Worm (Caenorhabditis elegans) whole organism, L1 larva: ENCODE measurements around the gene nhr-30.

Source experiments
- C16A3.4 ChIP-seq: fragments of 150-350 bp; optimal IDR thresholded peaks from 2 replicates; lab custom pipeline; 2014; ENCODE audit warnings: missing biosample characterization, missing genetic modification characterization
- F16B12.6 ChIP-seq: fragments of 150-350 bp; optimal IDR thresholded peaks from 2 replicates; lab custom pipeline; 2014; ENCODE audit warnings: missing biosample characterization, missing genetic modification characterization
- aha-1 ChIP-seq: fragments of 150-350 bp; optimal IDR thresholded peaks from 2 replicates; lab custom pipeline; 2014; ENCODE audit warnings: missing biosample characterization, missing genetic modification characterization
- alr-1 ChIP-seq: fragments of 200-800 bp; sonication (Bioruptor generic); optimal IDR thresholded peaks from 2 replicates; lab custom pipeline; 2018; ENCODE audit warnings: borderline replicate concordance, mild to moderate bottlenecking, missing genetic modification characterization, missing compliant biosample characterization
- ceh-63 ChIP-seq: fragments of 200-800 bp; sonication (Bioruptor generic); optimal IDR thresholded peaks from 2 replicates; lab custom pipeline; 2018; ENCODE audit warnings: mild to moderate bottlenecking, missing genetic modification characterization, missing compliant biosample characterization
- ceh-8 ChIP-seq: fragments of 200-800 bp; sonication (Bioruptor generic); optimal IDR thresholded peaks from 2 replicates; lab custom pipeline; 2018; ENCODE audit warnings: mild to moderate bottlenecking, missing genetic modification characterization, moderate library complexity, missing compliant biosample characterization
- ceh-82 ChIP-seq, 3 experiments: fragments of 150-350 bp in 1 of 3; sonication (generic microtip) in 2 of 3; optimal IDR thresholded peaks; 2 replicates each; lab custom pipeline; 2014 to 2017; ENCODE audit warnings: missing biosample characterization in 3 of 3, missing genetic modification characterization in 3 of 3
- ceh-90 ChIP-seq: sonication (generic microtip); optimal IDR thresholded peaks from 2 replicates; lab custom pipeline; 2016; ENCODE audit warnings: missing genetic modification characterization, missing compliant biosample characterization
- efl-3 ChIP-seq: fragments of 200-800 bp; sonication (Bioruptor generic); optimal IDR thresholded peaks from 2 replicates; lab custom pipeline; 2018; ENCODE audit warnings: mild to moderate bottlenecking, missing genetic modification characterization, missing compliant biosample characterization
- egl-27 ChIP-seq, 2 experiments: fragments of 150-350 bp in 1 of 2; sonication (generic microtip); optimal IDR thresholded peaks; 3 replicates each; lab custom pipeline; 2017 to 2018; ENCODE audit warnings: missing biosample characterization in 2 of 2, missing genetic modification characterization in 2 of 2, missing genetic modification reagents in 2 of 2
- elt-2 ChIP-seq: sonication (generic microtip); optimal IDR thresholded peaks from 2 replicates; lab custom pipeline; 2016; ENCODE audit warnings: missing genetic modification characterization, mild to moderate bottlenecking, inconsistent platforms, missing compliant biosample characterization, missing genetic modification reagents
- elt-3 ChIP-seq, 6 experiments: fragments of 150-350 bp in 1 of 6; sonication (generic microtip); optimal IDR thresholded peaks; 2 replicates each; lab custom pipeline; 2017 to 2018; ENCODE audit warnings: missing biosample characterization in 6 of 6, missing genetic modification characterization in 6 of 6, inconsistent platforms in 1 of 6
- fkh-10 ChIP-seq: sonication (generic microtip); optimal IDR thresholded peaks from 2 replicates; lab custom pipeline; 2017; ENCODE audit warnings: missing biosample characterization, missing genetic modification reagents, missing genetic modification characterization
- fos-1 ChIP-seq: fragments of 150-350 bp; optimal IDR thresholded peaks from 2 replicates; lab custom pipeline; 2014; ENCODE audit warnings: missing biosample characterization, missing genetic modification characterization
- grh-1 ChIP-seq: fragments of 200-800 bp; sonication (Bioruptor generic); IDR thresholded peaks from 2 replicates; pipeline ENCODE4 v1.3.6; 2022; ENCODE audit warnings: missing genetic modification reagents, missing genetic modification characterization, missing compliant biosample characterization
- hlh-17 ChIP-seq: fragments of 200-800 bp; sonication (Bioruptor generic); optimal IDR thresholded peaks from 2 replicates; lab custom pipeline; 2018; ENCODE audit warnings: missing genetic modification characterization, mild to moderate bottlenecking, missing compliant biosample characterization, moderate library complexity, borderline replicate concordance
- hpl-2 ChIP-seq: fragments of 150-350 bp; optimal IDR thresholded peaks from 2 replicates; lab custom pipeline; 2014; ENCODE audit warnings: missing biosample characterization, missing genetic modification reagents, missing genetic modification characterization
- isw-1 ChIP-seq: fragments of 200-800 bp; sonication (Bioruptor generic); IDR thresholded peaks from 2 replicates; pipeline ENCODE4 v1.3.6; 2022; ENCODE audit warnings: missing genetic modification characterization, missing compliant biosample characterization
- jun-1 ChIP-seq: fragments of 150-350 bp; optimal IDR thresholded peaks from 2 replicates; lab custom pipeline; 2014; ENCODE audit warnings: missing biosample characterization, missing genetic modification reagents, missing genetic modification characterization
- lin-13 ChIP-seq: fragments of 150-350 bp; optimal IDR thresholded peaks from 2 replicates; lab custom pipeline; 2014; ENCODE audit warnings: missing biosample characterization, missing genetic modification reagents, missing genetic modification characterization
- lin-14 ChIP-seq: fragments of 200-800 bp; sonication (Bioruptor generic); optimal IDR thresholded peaks from 2 replicates; lab custom pipeline; 2018; ENCODE audit warnings: mild to moderate bottlenecking, missing genetic modification characterization, moderate library complexity, missing compliant biosample characterization
- lin-35 ChIP-seq, 2 experiments: fragments of 150-350 bp; optimal IDR thresholded peaks; 2 replicates each; lab custom pipeline; 2014; ENCODE audit warnings: missing biosample characterization in 2 of 2, missing genetic modification characterization in 2 of 2, missing genetic modification reagents in 2 of 2
- lin-39 ChIP-seq: fragments of 150-350 bp; optimal IDR thresholded peaks from 2 replicates; lab custom pipeline; 2014; ENCODE audit warnings: missing biosample characterization, missing genetic modification reagents, missing genetic modification characterization
- lsy-2 ChIP-seq, 2 experiments: fragments of 150-350 bp; optimal IDR thresholded peaks; 2 replicates each; lab custom pipeline; 2014; ENCODE audit warnings: missing biosample characterization in 2 of 2, missing genetic modification characterization in 2 of 2
- mab-9 ChIP-seq: fragments of 200-800 bp; sonication (Bioruptor generic); IDR thresholded peaks from 2 replicates; pipeline ENCODE4 v1.3.6; 2022; ENCODE audit warnings: missing genetic modification reagents, missing genetic modification characterization, missing compliant biosample characterization
- mep-1 ChIP-seq: fragments of 150-350 bp; optimal IDR thresholded peaks from 2 replicates; lab custom pipeline; 2014; ENCODE audit warnings: missing biosample characterization, missing genetic modification characterization
- nhr-12 ChIP-seq: sonication (generic microtip); optimal IDR thresholded peaks from 2 replicates; lab custom pipeline; 2017; ENCODE audit warnings: missing biosample characterization, missing genetic modification characterization
- nhr-19 ChIP-seq: fragments of 200-800 bp; sonication (Bioruptor generic); conservative IDR thresholded peaks from 2 replicates; pipeline ENCODE4 v1.3.6; 2022; ENCODE audit warnings: missing genetic modification characterization, missing compliant biosample characterization
- nhr-28 ChIP-seq: fragments of 150-350 bp; optimal IDR thresholded peaks from 2 replicates; lab custom pipeline; 2014; ENCODE audit warnings: missing biosample characterization, missing genetic modification characterization
- nhr-76 ChIP-seq: sonication (generic microtip); optimal IDR thresholded peaks from 2 replicates; lab custom pipeline; 2017; ENCODE audit warnings: missing biosample characterization, missing genetic modification characterization
- nhr-77 ChIP-seq: fragments of 150-350 bp; optimal IDR thresholded peaks from 2 replicates; lab custom pipeline; 2014; ENCODE audit warnings: missing biosample characterization, missing genetic modification characterization
- nhr-84 ChIP-seq: sonication (generic microtip); optimal IDR thresholded peaks from 2 replicates; lab custom pipeline; 2017; ENCODE audit warnings: missing biosample characterization, missing genetic modification characterization
- nhr-85 ChIP-seq: sonication (generic microtip); peaks from one replicate; lab custom pipeline; 2016; ENCODE audit warnings: missing genetic modification characterization, inconsistent platforms, missing compliant biosample characterization
- nhr-90 ChIP-seq: sonication (generic microtip); optimal IDR thresholded peaks from 2 replicates; lab custom pipeline; 2016; ENCODE audit warnings: mild to moderate bottlenecking, missing genetic modification characterization, missing compliant biosample characterization; ENCODE audit not compliant: poor library complexity
- pax-3 ChIP-seq: fragments of 200-800 bp; sonication (Bioruptor generic); optimal IDR thresholded peaks from 2 replicates; lab custom pipeline; 2018; ENCODE audit warnings: mild to moderate bottlenecking, missing genetic modification characterization, moderate library complexity, missing compliant biosample characterization
- rnt-1 ChIP-seq: sonication (generic microtip); optimal IDR thresholded peaks from 2 replicates; lab custom pipeline; 2016; ENCODE audit warnings: mild to moderate bottlenecking, missing genetic modification characterization, moderate library complexity, missing compliant biosample characterization
- snpc-4 ChIP-seq: fragments of 150-350 bp; optimal IDR thresholded peaks from 2 replicates; lab custom pipeline; 2014; ENCODE audit warnings: missing biosample characterization, missing genetic modification characterization
- snu-23 ChIP-seq: sonication (generic microtip); optimal IDR thresholded peaks from 2 replicates; lab custom pipeline; 2016; ENCODE audit warnings: missing genetic modification characterization, missing compliant biosample characterization
- sup-37 ChIP-seq: fragments of 200-800 bp; sonication (Bioruptor generic); optimal IDR thresholded peaks from 2 replicates; lab custom pipeline; 2018; ENCODE audit warnings: mild to moderate bottlenecking, missing genetic modification characterization, missing compliant biosample characterization
- swsn-7 ChIP-seq: sonication (generic microtip); optimal IDR thresholded peaks from 2 replicates; lab custom pipeline; 2016; ENCODE audit warnings: missing genetic modification characterization, missing compliant biosample characterization
- tbx-2 ChIP-seq: sonication (generic microtip); optimal IDR thresholded peaks from 2 replicates; lab custom pipeline; 2016; ENCODE audit warnings: missing genetic modification characterization, missing compliant biosample characterization
- unc-130 ChIP-seq: fragments of 150-350 bp; optimal IDR thresholded peaks from 2 replicates; lab custom pipeline; 2017; ENCODE audit warnings: missing biosample characterization, missing genetic modification characterization, inconsistent platforms
- unc-86 ChIP-seq: sonication (generic microtip); optimal IDR thresholded peaks from 2 replicates; lab custom pipeline; 2016; ENCODE audit warnings: missing genetic modification characterization, missing compliant biosample characterization
- unc-98 ChIP-seq: fragments of 200-800 bp; sonication (Bioruptor generic); IDR thresholded peaks from 2 replicates; pipeline ENCODE4 v1.3.6; 2022; ENCODE audit warnings: missing genetic modification characterization, missing compliant biosample characterization
- vab-15 ChIP-seq: sonication (generic microtip); optimal IDR thresholded peaks from 2 replicates; lab custom pipeline; 2017; ENCODE audit warnings: missing genotype, mild to moderate bottlenecking, missing genetic modification characterization, missing compliant biosample characterization
- xbp-1 ChIP-seq: sonication (generic microtip); optimal IDR thresholded peaks from 2 replicates; lab custom pipeline; 2016; ENCODE audit warnings: missing genetic modification characterization, missing compliant biosample characterization
- zag-1 ChIP-seq: fragments of 150-350 bp; optimal IDR thresholded peaks from 2 replicates; lab custom pipeline; 2014; ENCODE audit warnings: missing biosample characterization, missing genetic modification characterization
- zip-4 ChIP-seq: fragments of 200-800 bp; sonication (Bioruptor generic); optimal IDR thresholded peaks from 2 replicates; lab custom pipeline; 2018; ENCODE audit warnings: mild to moderate bottlenecking, missing genetic modification characterization, moderate library complexity, missing compliant biosample characterization
- ztf-11 ChIP-seq, 2 experiments: sonication (generic microtip); optimal IDR thresholded peaks; 2 replicates each; lab custom pipeline; 2016 to 2017; ENCODE audit warnings: missing genetic modification characterization in 2 of 2, missing biosample characterization in 1 of 2, missing compliant biosample characterization in 1 of 2
- ztf-4 ChIP-seq: fragments of 150-350 bp; optimal IDR thresholded peaks from 2 replicates; lab custom pipeline; 2014; ENCODE audit warnings: missing biosample characterization, missing genetic modification characterization

The nhr-30 gene

DNA sequence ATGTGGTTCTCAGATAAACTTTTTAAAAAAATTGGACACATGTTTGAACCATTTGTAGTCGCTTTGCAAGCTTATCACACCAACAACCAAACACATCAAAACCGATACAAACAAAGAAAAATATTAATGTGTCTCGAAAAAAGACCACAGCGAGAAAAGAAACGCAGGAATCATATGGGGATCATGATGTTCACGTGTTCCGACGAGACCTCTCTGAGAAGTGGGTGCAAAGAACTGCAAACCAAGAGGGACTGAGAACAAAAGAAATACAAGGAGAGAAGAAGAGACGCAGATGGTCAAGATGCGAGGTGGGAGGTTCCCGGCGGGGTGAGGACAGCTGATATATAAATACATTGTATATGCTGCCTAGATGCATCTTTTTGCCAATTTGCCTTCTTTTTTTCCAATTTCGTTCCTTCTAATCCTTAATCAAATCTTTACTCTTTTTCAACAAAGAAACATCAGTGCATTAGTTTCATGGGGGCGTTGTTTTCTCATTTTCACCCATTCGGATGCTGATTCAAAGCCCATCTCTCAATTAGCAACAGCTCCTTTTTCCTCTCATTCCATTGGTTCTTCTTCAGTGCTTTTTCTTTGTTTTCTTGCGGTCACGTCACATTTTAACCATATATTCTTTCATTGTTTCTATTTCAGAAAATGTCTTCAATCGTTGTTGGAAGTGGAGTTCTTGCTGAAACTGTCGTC, 50.8 kb downstream of the nhr-30 start, which contains the start of gene F21C10.10 (continued):
- TF ChIP-seq nhr-12 (no peak), lin-14 (GFP tag; lab: Kevin White, UChicago) (peak; percentile 94), rnt-1 (tag; lab: Kevin White, UChicago) (peak; percentile 67), nhr-85 (tag; lab: Kevin White, UChicago) (peak; percentile 99), ztf-4 (tag; lab: Kevin White, UChicago) (peak; percentile 65), ceh-63 (GFP tag; lab: Kevin White, UChicago) (no peak), ceh-90 (tag; lab: Kevin White, UChicago) (no peak), egl-27 (tag; optimal IDR thresholded peaks at IDR 0.05; lab: Kevin White, UChicago) (peak; percentile 33 to 39), F16B12.6 (tag; lab: Kevin White, UChicago) (no peak), isw-1 (no peak), elt-2 (tag; lab: Kevin White, UChicago) (peak; percentile 83), vab-15 (tag; lab: Kevin White, UChicago) (no peak), swsn-7 (tag; lab: Kevin White, UChicago) (peak; percentile 62), ceh-82 (tag; optimal IDR thresholded peaks at IDR 0.05; lab: Kevin White, UChicago) (peak in 2 of 3 experiments; percentile 9 to 31), lin-35 (GFP tag; optimal IDR thresholded peaks at IDR 0.05; lab: Kevin White, UChicago) (peak; percentile 58 to 87), alr-1 (tag; lab: Kevin White, UChicago) (no peak), ceh-8 (GFP tag; lab: Kevin White, UChicago) (no peak), unc-86 (tag; lab: Kevin White, UChicago) (no peak), mep-1 (tag; lab: Kevin White, UChicago) (peak; percentile 87), hpl-2 (GFP tag; lab: Kevin White, UChicago) (no peak), zag-1 (tag; lab: Kevin White, UChicago) (no peak), nhr-76 (no peak), nhr-28 (no peak), snpc-4 (tag; lab: Kevin White, UChicago) (peak; percentile 67), grh-1 (GFP tag; lab: Robert Waterston, UW) (peak; percentile 67), aha-1 (tag; lab: Kevin White, UChicago) (no peak), snu-23 (GFP tag; lab: Kevin White, UChicago) (peak; percentile 90), pax-3 (peak; percentile 16), C16A3.4 (tag; lab: Kevin White, UChicago) (peak; percentile 75), xbp-1 (peak; percentile 53), fos-1 (tag; lab: Kevin White, UChicago) (no peak), nhr-19 (GFP tag; lab: Robert Waterston, UW) (peak; percentile 96), ztf-11 (tag; optimal IDR thresholded peaks at IDR 0.05; lab: Kevin White, UChicago) (no peak), nhr-90 (peak; percentile 84), zip-4 (GFP tag; lab: Kevin White, UChicago) (no peak), jun-1 (tag; lab: Kevin White, UChicago) (peak; percentile 41), elt-3 (tag; optimal IDR thresholded peaks at IDR 0.05; lab: Kevin White, UChicago) (peak in 3 of 6 experiments; percentile 59 to 91 (median 81)), fkh-10 (no peak), lin-39 (no peak), nhr-77 (peak; percentile 36), unc-130 (peak; percentile 9), lsy-2 (tag; optimal IDR thresholded peaks at IDR 0.05; lab: Kevin White, UChicago) (peak; percentile 70 to 74), tbx-2 (tag; lab: Kevin White, UChicago) (peak; percentile 86), sup-37 (peak; percentile 8), mab-9 (GFP tag; lab: Robert Waterston, UW) (0 out of 2 replicates have a peak, but pooled peaks have one; percentile 7), lin-13 (GFP tag; lab: Kevin White, UChicago) (peak; percentile 59), nhr-84 (tag; lab: Kevin White, UChicago) (no peak), unc-98 (GFP tag; lab: Robert Waterston, UW) (no peak), hlh-17 (GFP tag; lab: Kevin White, UChicago) (no peak), efl-3 (GFP tag; lab: Kevin White, UChicago) (no peak)
